Fruit fly (Drosophila melanogaster): ENCODE data around the gene spel1.

The spel1 gene

DNA sequence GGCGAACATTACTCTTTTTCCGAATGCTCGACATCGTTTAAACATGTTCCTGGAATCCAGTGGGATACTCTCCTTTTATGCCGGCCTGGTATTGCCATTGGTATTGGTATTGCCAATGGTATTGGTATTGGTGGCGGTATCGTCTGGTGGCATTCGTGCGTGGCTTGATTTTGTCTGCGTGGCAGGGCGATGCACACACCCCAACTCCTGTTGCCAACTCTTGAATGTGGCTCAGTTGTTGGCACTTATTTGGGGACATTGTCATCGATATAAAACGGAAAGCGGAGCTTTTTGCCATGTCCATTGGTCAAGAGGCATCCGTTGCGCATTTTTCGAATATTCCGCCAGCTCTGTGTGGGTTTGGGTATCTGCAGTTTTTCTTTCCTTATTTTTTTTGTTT, 20.0 kb downstream of the spel1 start:
- TF ChIP-seq CTCF (optimal IDR thresholded peaks at IDR 0.05) (no peak), CG8478 (optimal IDR thresholded peaks at IDR 0.05) (no peak)

- no peak for TF ChIP-seq CG8478 (optimal IDR thresholded peaks at IDR 0.05)
- no peak for TF ChIP-seq CTCF (optimal IDR thresholded peaks at IDR 0.05)
Observed at dm6 chr2L:14386522-14386921, 24.7 kb downstream of the spel1 start.

dm6 chr2L:14388448-14388847, 26.6 kb downstream of the spel1 start:
- TF ChIP-seq CG8478 (optimal IDR thresholded peaks at IDR 0.05) (no peak), CTCF (optimal IDR thresholded peaks at IDR 0.05) (no peak)

DNA sequence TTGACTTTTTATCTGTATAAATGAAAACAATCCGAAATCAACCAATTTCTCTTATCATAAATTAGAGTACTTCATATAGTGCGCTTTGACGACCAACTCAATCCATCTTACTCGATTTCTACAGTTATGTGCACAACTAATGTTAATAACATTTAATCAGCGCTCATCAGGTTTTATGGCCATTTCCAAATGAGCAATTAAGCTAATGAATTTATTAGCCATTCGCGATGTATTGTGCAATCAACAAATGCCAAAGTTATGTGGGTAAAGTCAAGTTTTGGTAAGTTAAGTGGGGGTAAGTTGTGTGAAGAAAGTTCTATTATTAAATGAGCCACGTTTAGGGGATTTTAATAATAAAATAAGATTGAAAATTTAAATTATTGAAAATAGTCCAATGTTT, 31.7 kb downstream of the spel1 start:
- TF ChIP-seq CTCF (optimal IDR thresholded peaks at IDR 0.05), result no peak
- TF ChIP-seq CG8478 (optimal IDR thresholded peaks at IDR 0.05), result no peak

DNA sequence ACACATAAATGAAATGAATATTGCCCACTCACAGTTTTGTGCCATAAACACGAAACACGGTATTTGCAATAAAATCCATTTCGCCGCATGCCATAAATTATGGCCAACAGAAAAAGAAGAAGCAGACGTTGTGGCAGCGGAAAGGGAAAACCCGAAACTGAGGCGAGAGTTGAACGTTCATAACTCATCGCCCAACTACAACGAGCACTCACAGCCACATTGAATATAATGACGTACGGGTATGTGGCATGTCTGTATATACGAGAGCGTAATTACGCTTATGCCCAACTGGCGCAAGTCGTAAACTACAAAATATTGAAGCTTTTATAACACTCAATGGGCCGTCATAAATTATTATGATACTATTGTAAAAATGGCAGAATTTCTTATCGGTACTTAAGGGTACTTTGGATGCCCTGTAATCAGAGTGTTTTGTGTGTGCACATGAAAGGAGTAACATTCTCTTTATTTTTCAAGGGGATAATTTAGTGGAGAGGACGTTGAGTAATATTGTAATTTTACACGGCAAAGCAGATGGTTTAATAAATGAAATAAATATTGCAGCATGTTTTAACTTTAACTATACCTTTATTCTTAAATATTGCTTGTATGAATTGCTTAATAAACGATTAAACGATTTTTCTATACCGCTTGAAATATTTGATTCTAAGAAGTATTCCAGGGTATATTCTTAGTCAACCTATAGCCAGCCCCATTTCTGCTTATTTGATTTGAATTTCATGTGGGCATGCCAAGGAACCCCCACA, 32.6 kb downstream of the spel1 start:
- TF ChIP-seq CTCF (optimal IDR thresholded peaks at IDR 0.05), result no peak
- no peak for TF ChIP-seq CG8478 (optimal IDR thresholded peaks at IDR 0.05)

- no peak for TF ChIP-seq CG8478 (optimal IDR thresholded peaks at IDR 0.05)
- no peak for TF ChIP-seq CTCF (optimal IDR thresholded peaks at IDR 0.05)
Observed at dm6 chr2L:14395065-14395439, 33.2 kb downstream of the spel1 start.

DNA sequence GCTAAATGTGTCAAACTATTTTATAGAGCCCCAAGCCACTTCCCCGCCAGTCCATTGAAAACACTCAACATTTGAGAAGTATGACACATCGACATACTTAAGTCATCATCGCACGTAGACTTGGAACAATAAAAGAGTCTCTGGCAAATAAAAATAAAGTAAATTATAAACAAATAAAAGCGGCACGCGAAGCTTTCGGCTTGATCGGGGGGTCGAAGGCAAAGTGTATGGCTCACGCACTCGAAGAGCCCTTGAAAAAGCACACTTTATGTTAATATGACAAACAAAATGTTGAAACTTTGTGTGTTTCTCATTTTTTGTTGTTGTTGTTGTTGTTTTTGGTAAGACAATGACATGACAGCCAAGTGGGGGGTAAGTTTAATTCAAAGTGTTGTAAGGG, 34.4 kb downstream of the spel1 start:
- no peak for TF ChIP-seq CTCF (optimal IDR thresholded peaks at IDR 0.05)
- TF ChIP-seq CG8478 (optimal IDR thresholded peaks at IDR 0.05), result no peak

DNA sequence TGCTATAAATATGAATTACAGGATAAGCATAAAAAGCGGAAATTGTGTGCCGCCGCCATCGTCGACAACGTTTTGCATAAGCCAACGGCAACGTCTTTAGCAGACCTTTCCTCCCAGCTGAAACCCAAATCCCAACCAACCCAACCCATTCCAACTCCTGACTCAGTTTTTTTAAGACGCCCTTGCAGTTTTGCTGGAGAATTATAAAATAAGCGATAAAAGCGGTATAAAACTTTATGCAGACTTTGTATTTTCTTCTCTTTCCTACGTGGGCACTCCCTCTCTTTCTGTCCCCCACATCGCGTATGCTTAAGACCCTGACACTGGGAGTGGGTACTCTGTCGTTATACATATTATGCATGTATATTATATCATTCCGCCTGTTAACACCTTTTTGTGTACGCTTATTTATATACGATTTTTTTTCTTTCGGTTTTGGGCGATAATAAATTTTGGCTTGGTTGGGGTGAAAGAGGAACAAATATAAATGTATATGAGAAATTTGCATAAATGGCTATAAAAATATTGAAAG, 35.3 kb downstream of the spel1 start:
- no peak for TF ChIP-seq CG8478 (optimal IDR thresholded peaks at IDR 0.05)
- no peak for TF ChIP-seq CTCF (optimal IDR thresholded peaks at IDR 0.05)

DNA sequence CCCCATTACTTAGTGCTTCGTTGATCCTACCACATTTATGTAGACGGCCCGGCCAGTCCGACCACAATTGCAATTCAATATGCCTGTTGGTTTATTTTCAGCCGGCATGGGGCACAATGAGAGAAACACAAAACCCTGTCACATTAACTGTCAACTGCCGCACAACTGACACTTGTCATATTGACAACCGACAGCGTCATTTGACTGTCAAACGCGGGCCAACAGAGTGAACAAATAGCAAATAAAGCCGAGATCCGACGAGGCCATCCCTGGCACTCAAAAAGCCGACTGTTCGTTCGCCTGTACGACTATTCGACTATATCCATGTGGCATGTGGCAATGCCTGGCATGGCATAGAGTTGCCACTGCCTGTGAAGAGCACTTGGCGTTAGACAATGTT, 36.1 kb downstream of the spel1 start:
- TF ChIP-seq CTCF (optimal IDR thresholded peaks at IDR 0.05), result no peak
- no peak for TF ChIP-seq CG8478 (optimal IDR thresholded peaks at IDR 0.05)

DNA sequence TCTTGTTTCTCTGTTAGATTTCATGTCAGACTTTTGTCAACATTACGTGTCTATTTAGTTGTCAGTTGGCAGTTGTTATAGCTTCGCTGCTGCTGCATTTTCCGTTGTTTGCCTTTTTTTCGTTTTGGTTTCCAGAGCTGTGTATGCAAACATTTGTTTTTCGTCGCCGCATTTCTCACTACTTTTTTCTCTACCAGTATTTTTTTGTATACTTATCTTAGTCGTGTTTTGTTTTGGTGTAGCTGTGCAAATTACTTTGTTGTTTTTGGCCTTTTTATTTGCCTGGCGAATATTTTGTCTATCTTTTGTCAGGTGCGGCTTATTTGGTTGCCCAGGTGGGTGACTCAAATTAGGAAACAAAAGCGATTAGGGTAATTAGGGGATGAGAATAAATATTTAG, 36.7 kb downstream of the spel1 start:
- TF ChIP-seq CTCF (optimal IDR thresholded peaks at IDR 0.05) (no peak), CG8478 (optimal IDR thresholded peaks at IDR 0.05) (no peak)

DNA sequence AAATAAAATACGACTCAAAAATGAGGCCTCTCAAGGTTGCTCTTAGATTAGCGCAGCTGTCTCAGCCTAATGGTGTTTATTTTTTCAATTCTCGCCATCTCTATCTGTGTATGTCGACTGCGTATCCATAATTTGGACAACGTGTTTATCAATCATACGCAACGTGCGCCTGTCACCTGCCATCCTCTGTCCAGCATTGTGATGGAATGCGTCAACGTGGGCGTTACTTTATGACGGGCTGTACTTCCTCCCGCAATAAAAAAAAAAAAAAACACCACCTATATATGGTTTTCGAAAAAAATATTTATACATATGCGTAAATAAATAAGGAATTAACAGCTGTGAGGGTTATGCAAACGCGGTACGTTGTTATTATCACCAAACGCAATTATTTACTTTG, 37.5 kb downstream of the spel1 start:
- no peak for TF ChIP-seq CTCF (optimal IDR thresholded peaks at IDR 0.05)
- no peak for TF ChIP-seq CG8478 (optimal IDR thresholded peaks at IDR 0.05)

DNA sequence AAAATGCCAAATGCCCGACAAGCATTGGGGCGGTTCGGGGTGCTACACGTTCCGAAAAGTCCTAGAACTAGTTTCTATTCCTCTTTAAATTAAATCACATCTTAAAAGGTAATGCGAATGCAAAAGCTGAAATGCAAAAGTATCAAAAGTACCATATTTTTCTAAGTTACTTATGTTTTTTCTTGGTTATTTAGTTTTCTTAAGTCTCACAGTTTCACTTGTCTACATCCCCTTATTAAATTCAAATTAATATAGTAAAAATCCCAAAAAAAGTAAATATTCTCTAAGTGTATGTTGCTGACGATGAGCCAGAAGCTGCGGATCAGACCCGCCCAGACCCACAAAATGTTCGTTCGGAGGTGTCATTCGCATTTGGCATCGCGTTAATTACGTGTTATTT, 38.8 kb downstream of the spel1 start:
- no peak for TF ChIP-seq CG8478 (optimal IDR thresholded peaks at IDR 0.05)
- no peak for TF ChIP-seq CTCF (optimal IDR thresholded peaks at IDR 0.05)

- TF ChIP-seq CTCF (optimal IDR thresholded peaks at IDR 0.05) (no peak), CG8478 (optimal IDR thresholded peaks at IDR 0.05) (no peak)
Observed at dm6 chr2L:14401616-14402240, 39.9 kb downstream of the spel1 start.

- TF ChIP-seq CTCF (optimal IDR thresholded peaks at IDR 0.05) (no peak), CG8478 (optimal IDR thresholded peaks at IDR 0.05) (no peak)
Observed at dm6 chr2L:14403568-14403967, 41.7 kb downstream of the spel1 start.

DNA sequence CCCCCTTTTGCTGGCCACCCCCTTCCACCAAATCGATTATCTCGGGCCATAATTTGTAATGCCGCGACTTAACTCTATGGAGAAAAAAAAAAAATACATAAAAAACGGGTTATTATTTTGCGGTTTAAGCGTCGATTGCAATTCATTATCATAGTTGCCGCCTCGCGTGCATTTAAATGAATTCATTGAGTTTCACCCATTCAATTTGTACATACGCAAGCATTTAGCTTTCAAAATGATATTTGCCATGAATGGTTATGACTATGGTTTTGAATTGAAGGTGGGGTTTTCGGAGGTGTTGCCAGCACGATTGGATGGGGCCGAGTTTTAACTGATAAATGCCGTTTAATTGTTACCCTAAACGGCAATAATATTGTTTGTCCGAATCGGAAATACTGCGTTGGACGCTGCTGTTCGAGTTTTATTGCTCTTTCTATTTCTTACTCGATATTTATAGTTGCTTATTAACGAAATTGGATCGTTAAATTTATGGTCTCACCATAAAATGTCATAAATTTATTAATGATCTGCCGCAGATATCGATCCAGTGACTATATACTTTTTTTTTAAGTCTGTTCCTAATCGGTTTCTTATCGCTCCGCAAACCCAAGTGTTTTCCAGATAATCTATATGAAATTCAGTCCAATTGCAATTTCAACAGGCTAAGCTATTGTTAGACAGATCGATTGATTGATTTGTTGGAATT, 43.0 kb downstream of the spel1 start:
- TF ChIP-seq CG8478 (optimal IDR thresholded peaks at IDR 0.05) (no peak), CTCF (optimal IDR thresholded peaks at IDR 0.05) (no peak)
